Worm (Caenorhabditis elegans) whole organism, L4 larva: Measurements from ENCODE around the gene K08E7.5.

Source experiments
- F37D6.2 ChIP-seq: sonication (generic microtip); optimal IDR thresholded peaks from 2 replicates; lab custom pipeline; 2016; ENCODE audit warnings: mild to moderate bottlenecking, missing genetic modification characterization, missing compliant biosample characterization
- F44E2.7 ChIP-seq: fragments of 200-800 bp; sonication (Bioruptor generic); IDR thresholded peaks from 2 replicates; pipeline ENCODE4 v2.1.2; 2022; ENCODE audit warnings: missing genetic modification characterization, missing compliant biosample characterization
- R02D3.7 ChIP-seq: fragments of 150-350 bp; sonication (generic microtip); optimal IDR thresholded peaks from 3 replicates; lab custom pipeline; 2014; ENCODE audit warnings: missing biosample characterization, missing genetic modification characterization
- aha-1 ChIP-seq: fragments of 150-350 bp; peaks from one replicate; lab custom pipeline; 2014; ENCODE audit warnings: missing biosample characterization, missing genetic modification characterization
- aly-2 ChIP-seq: sonication (generic microtip); optimal IDR thresholded peaks from 2 replicates; lab custom pipeline; 2018; ENCODE audit warnings: missing biosample characterization, missing genetic modification characterization
- ama-1 ChIP-seq: fragments of 150-350 bp; optimal IDR thresholded peaks from 2 replicates; lab custom pipeline; 2014; ENCODE audit warnings: inconsistent platforms, mixed read lengths
- arid-1 ChIP-seq: fragments of 200-800 bp; sonication (Bioruptor generic); conservative IDR thresholded peaks from 2 replicates; pipeline ENCODE4 v1.3.6; 2022; ENCODE audit warnings: missing genetic modification reagents, missing genetic modification characterization, missing compliant biosample characterization
- attf-4 ChIP-seq: sonication (generic microtip); optimal IDR thresholded peaks from 3 replicates; lab custom pipeline; 2017; ENCODE audit warnings: missing biosample characterization, missing genetic modification characterization
- ceh-32 ChIP-seq: sonication (generic microtip); optimal IDR thresholded peaks from 2 replicates; lab custom pipeline; 2016; ENCODE audit warnings: mild to moderate bottlenecking, missing genetic modification characterization, missing compliant biosample characterization; ENCODE audit not compliant: poor library complexity
- ceh-62 ChIP-seq: sonication (generic microtip); optimal IDR thresholded peaks from 2 replicates; lab custom pipeline; 2017; ENCODE audit warnings: missing biosample characterization, missing genetic modification characterization
- ces-1 ChIP-seq: fragments of 150-350 bp; sonication (generic microtip); optimal IDR thresholded peaks from 4 replicates; lab custom pipeline; 2014; ENCODE audit warnings: missing biosample characterization, missing genetic modification reagents, missing genetic modification characterization
- cey-2 ChIP-seq: sonication (generic microtip); optimal IDR thresholded peaks from 3 replicates; lab custom pipeline; 2017; ENCODE audit warnings: missing genetic modification characterization, mild to moderate bottlenecking, missing compliant biosample characterization, antibody characterized with exemption, borderline replicate concordance; ENCODE audit not compliant: insufficient read depth
- ctbp-1 ChIP-seq: fragments of 200-800 bp; sonication (Bioruptor generic); IDR thresholded peaks from 2 replicates; pipeline ENCODE4 v1.3.6; 2022; ENCODE audit warnings: missing genetic modification reagents, missing genetic modification characterization, missing compliant biosample characterization
- daf-16 ChIP-seq, 3 experiments: sonication (generic microtip); optimal IDR thresholded peaks; 2 replicates each; lab custom pipeline; 2016 to 2017; ENCODE audit warnings: missing genetic modification characterization in 3 of 3, missing genetic modification reagents in 3 of 3, mild to moderate bottlenecking in 2 of 3, missing compliant biosample characterization in 2 of 3, missing biosample characterization in 1 of 3, moderate library complexity in 1 of 3
- daf-19 ChIP-seq: fragments of 200-800 bp; sonication (Bioruptor generic); conservative IDR thresholded peaks from 2 replicates; pipeline ENCODE4 v1.3.6; 2022; ENCODE audit warnings: missing genetic modification characterization, missing compliant biosample characterization
- daf-8 ChIP-seq: fragments of 200-800 bp; sonication (Bioruptor generic); IDR thresholded peaks from 2 replicates; pipeline ENCODE4 v1.3.6; 2022; ENCODE audit warnings: missing genetic modification characterization, missing compliant biosample characterization
- fkh-10 ChIP-seq: fragments of 150-350 bp; optimal IDR thresholded peaks from 2 replicates; lab custom pipeline; 2014; ENCODE audit warnings: missing biosample characterization, missing genetic modification reagents, missing genetic modification characterization
- fos-1 ChIP-seq: fragments of 150-350 bp; optimal IDR thresholded peaks from 2 replicates; lab custom pipeline; 2014; ENCODE audit warnings: missing biosample characterization, missing genetic modification characterization
- gei-8 ChIP-seq: fragments of 200-800 bp; sonication (Bioruptor generic); optimal IDR thresholded peaks from 2 replicates; lab custom pipeline; 2018; ENCODE audit warnings: mild to moderate bottlenecking, missing genetic modification characterization, missing compliant biosample characterization
- hlh-30 ChIP-seq: sonication (generic microtip); optimal IDR thresholded peaks from 2 replicates; lab custom pipeline; 2017; ENCODE audit warnings: antibody characterized with exemption, mild to moderate bottlenecking, missing genetic modification characterization, missing compliant biosample characterization; ENCODE audit not compliant: insufficient read depth
- hmg-1.1 ChIP-seq: fragments of 200-800 bp; sonication (Bioruptor generic); IDR thresholded peaks from 2 replicates; pipeline ENCODE4 v1.3.6; 2022; ENCODE audit warnings: missing genetic modification reagents, missing genetic modification characterization, missing compliant biosample characterization
- jun-1 ChIP-seq: fragments of 150-350 bp; optimal IDR thresholded peaks from 2 replicates; lab custom pipeline; 2014; ENCODE audit warnings: missing biosample characterization, missing genetic modification reagents, missing genetic modification characterization
- lim-7 ChIP-seq: fragments of 200-800 bp; sonication (Bioruptor generic); IDR thresholded peaks from 2 replicates; pipeline ENCODE4 v1.3.6; 2022; ENCODE audit warnings: missing genetic modification characterization, missing compliant biosample characterization
- lin-29 ChIP-seq: fragments of 200-800 bp; sonication (Bioruptor generic); IDR thresholded peaks from 2 replicates; pipeline ENCODE4 v1.3.6; 2022; ENCODE audit warnings: missing genetic modification reagents, missing genetic modification characterization, missing compliant biosample characterization
- lin-38 ChIP-seq: fragments of 200-800 bp; sonication (Bioruptor generic); IDR thresholded peaks from 2 replicates; pipeline ENCODE4 v1.3.6; 2022; ENCODE audit warnings: missing genetic modification reagents, missing genetic modification characterization, missing compliant biosample characterization
- lir-3 ChIP-seq: sonication (generic microtip); optimal IDR thresholded peaks from 2 replicates; lab custom pipeline; 2016; ENCODE audit warnings: mild to moderate bottlenecking, missing genetic modification characterization, missing compliant biosample characterization
- madf-5 ChIP-seq, 2 experiments: fragments of 200-800 bp; sonication (Bioruptor generic); IDR thresholded peaks; 2 replicates each; pipeline ENCODE4 v1.3.6; 2022; ENCODE audit warnings: missing compliant biosample characterization in 2 of 2, missing genetic modification characterization in 2 of 2
- madf-9 ChIP-seq: fragments of 200-800 bp; sonication (Bioruptor generic); conservative IDR thresholded peaks from 2 replicates; pipeline ENCODE4 v1.3.6; 2022; ENCODE audit warnings: missing genetic modification reagents, missing genetic modification characterization, missing compliant biosample characterization
- mep-1 ChIP-seq: fragments of 150-350 bp; sonication (generic microtip); optimal IDR thresholded peaks from 3 replicates; lab custom pipeline; 2014; ENCODE audit warnings: missing biosample characterization, missing genetic modification characterization
- mxl-2 ChIP-seq: fragments of 200-800 bp; sonication (Bioruptor generic); conservative IDR thresholded peaks from 2 replicates; pipeline ENCODE4 v1.3.6; 2022; ENCODE audit warnings: missing genetic modification reagents, missing genetic modification characterization, missing compliant biosample characterization
- nhr-10 ChIP-seq: fragments of 150-350 bp; optimal IDR thresholded peaks from 2 replicates; lab custom pipeline; 2014; ENCODE audit warnings: missing biosample characterization, missing genetic modification characterization
- nhr-11 ChIP-seq: fragments of 150-350 bp; optimal IDR thresholded peaks from 2 replicates; lab custom pipeline; 2014; ENCODE audit warnings: missing biosample characterization, missing genetic modification characterization
- nhr-111 ChIP-seq: fragments of 200-800 bp; sonication (Bioruptor generic); optimal IDR thresholded peaks from 2 replicates; lab custom pipeline; 2018; ENCODE audit warnings: mild to moderate bottlenecking, missing genetic modification characterization, missing compliant biosample characterization
- nhr-237 ChIP-seq: sonication (generic microtip); optimal IDR thresholded peaks from 2 replicates; lab custom pipeline; 2017; ENCODE audit warnings: missing biosample characterization, missing genetic modification characterization
- nhr-28 ChIP-seq: fragments of 150-350 bp; optimal IDR thresholded peaks from 2 replicates; lab custom pipeline; 2014; ENCODE audit warnings: missing biosample characterization, missing genetic modification characterization
- nhr-42 ChIP-seq: fragments of 200-800 bp; sonication (Bioruptor generic); IDR thresholded peaks from 2 replicates; pipeline ENCODE4 v1.3.6; 2022; ENCODE audit warnings: missing genetic modification characterization, missing compliant biosample characterization
- nhr-48 ChIP-seq: sonication (generic microtip); optimal IDR thresholded peaks from 2 replicates; lab custom pipeline; 2016; ENCODE audit warnings: mild to moderate bottlenecking, missing genetic modification characterization, missing compliant biosample characterization
- nhr-6 ChIP-seq: fragments of 150-350 bp; optimal IDR thresholded peaks from 2 replicates; lab custom pipeline; 2014; ENCODE audit warnings: missing biosample characterization, missing genetic modification characterization
- nhr-76 ChIP-seq: fragments of 150-350 bp; optimal IDR thresholded peaks from 2 replicates; lab custom pipeline; 2014; ENCODE audit warnings: missing biosample characterization, missing genetic modification characterization
- rbr-2 ChIP-seq: sonication (generic microtip); optimal IDR thresholded peaks from 2 replicates; lab custom pipeline; 2016; ENCODE audit warnings: missing genotype, missing genetic modification characterization, missing compliant biosample characterization
- saeg-2 ChIP-seq: fragments of 200-800 bp; sonication (Bioruptor generic); IDR thresholded peaks from 2 replicates; pipeline ENCODE4 v1.3.6; 2022; ENCODE audit warnings: missing genetic modification reagents, missing genetic modification characterization, missing compliant biosample characterization
- set-16 ChIP-seq: fragments of 200-800 bp; sonication (Bioruptor generic); IDR thresholded peaks from 2 replicates; pipeline ENCODE4 v1.3.6; 2022; ENCODE audit warnings: missing genetic modification reagents, missing genetic modification characterization, missing compliant biosample characterization
- snpc-1.2 ChIP-seq: fragments of 200-800 bp; sonication (Bioruptor generic); IDR thresholded peaks from 2 replicates; pipeline ENCODE4 v1.3.6; 2022; ENCODE audit warnings: missing genetic modification reagents, missing genetic modification characterization, missing compliant biosample characterization
- tra-1 ChIP-seq: fragments of 200-800 bp; sonication (Bioruptor generic); IDR thresholded peaks from 2 replicates; pipeline ENCODE4 v1.3.6; 2022; ENCODE audit warnings: missing genetic modification reagents, missing genetic modification characterization, missing compliant biosample characterization
- unc-130 ChIP-seq: sonication (generic microtip); optimal IDR thresholded peaks from 2 replicates; lab custom pipeline; 2016; ENCODE audit warnings: missing genetic modification reagents, missing genetic modification characterization, missing compliant biosample characterization
- vab-7 ChIP-seq: fragments of 200-800 bp; sonication (Bioruptor generic); IDR thresholded peaks from 2 replicates; pipeline ENCODE4 v1.3.6; 2022; ENCODE audit warnings: missing genetic modification reagents, missing genetic modification characterization, missing compliant biosample characterization
- ztf-11 ChIP-seq: fragments of 150-350 bp; optimal IDR thresholded peaks from 2 replicates; lab custom pipeline; 2014; ENCODE audit warnings: missing biosample characterization, missing genetic modification characterization
- ztf-7 ChIP-seq: fragments of 150-350 bp; optimal IDR thresholded peaks from 2 replicates; lab custom pipeline; 2014; ENCODE audit warnings: missing biosample characterization, missing genetic modification characterization

The K08E7.5 gene

DNA sequence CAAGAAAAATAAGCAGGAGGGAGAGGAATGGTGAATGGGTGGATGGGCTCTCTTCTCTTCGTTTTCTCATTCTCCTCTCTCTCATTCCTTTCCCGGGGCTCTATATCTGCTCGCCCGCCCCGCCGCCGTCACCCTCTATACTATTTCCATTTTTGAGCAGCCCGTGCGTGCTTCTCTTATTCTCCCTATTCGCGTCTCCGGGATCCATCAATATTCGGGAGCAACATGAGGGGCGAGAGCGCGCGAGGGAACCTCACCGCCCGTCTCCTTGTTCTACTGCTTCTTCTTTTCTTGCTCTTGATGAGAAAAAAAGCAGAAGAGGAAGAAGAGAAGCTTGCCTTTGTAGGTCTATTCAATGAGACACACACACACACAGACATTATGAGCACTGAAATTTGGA lies 11.0 kb downstream of the K08E7.5 start (continued):
- TF ChIP-seq nhr-237 (tag; lab: Kevin White, UChicago) (no peak), daf-8 (GFP tag; lab: Robert Waterston, UW) (no peak), vab-7 (GFP tag; lab: Robert Waterston, UW) (0 out of 2 replicates have a peak, but pooled peaks have one; percentile 26), fos-1 (tag; lab: Kevin White, UChicago) (no peak), arid-1 (GFP tag; lab: Robert Waterston, UW) (no peak), madf-5 (GFP tag; IDR thresholded peaks at IDR 0.05; lab: Robert Waterston, UW) (no peak), rbr-2 (tag; lab: Kevin White, UChicago) (peak; percentile 67), F44E2.7 (GFP tag; lab: Robert Waterston, UW) (no peak), lin-38 (GFP tag; lab: Robert Waterston, UW) (no peak), gei-8 (GFP tag; lab: Kevin White, UChicago) (no peak), hlh-30 (tag; lab: Kevin White, UChicago) (peak; percentile 14), unc-130 (no peak), daf-16 (GFP tag; optimal IDR thresholded peaks at IDR 0.05; lab: Kevin White, UChicago) (no peak), daf-16 (tag; optimal IDR thresholded peaks at IDR 0.05; lab: Kevin White, UChicago) (no peak), nhr-76 (no peak), ztf-7 (tag; lab: Kevin White, UChicago) (no peak), lin-29 (GFP tag; lab: Robert Waterston, UW) (no peak), fkh-10 (GFP tag; lab: Kevin White, UChicago) (peak; percentile 34), ctbp-1 (GFP tag; lab: Robert Waterston, UW) (0 out of 2 replicates have a peak, but pooled peaks have one; percentile 42), tra-1 (no peak), R02D3.7 (tag; lab: Kevin White, UChicago) (no peak), ceh-32 (tag; lab: Kevin White, UChicago) (no peak), mep-1 (tag; lab: Kevin White, UChicago) (peak; percentile 71), cey-2 (tag; lab: Kevin White, UChicago) (no peak), F37D6.2 (tag; lab: Kevin White, UChicago) (peak; percentile 2), jun-1 (tag; lab: Kevin White, UChicago) (no peak), nhr-42 (GFP tag; lab: Robert Waterston, UW) (no peak), set-16 (GFP tag; lab: Robert Waterston, UW) (peak; percentile 54; the same call in 1 of the 2 replicates), aly-2 (tag; lab: Kevin White, UChicago) (no peak), nhr-10 (tag; lab: Kevin White, UChicago) (no peak)

DNA sequence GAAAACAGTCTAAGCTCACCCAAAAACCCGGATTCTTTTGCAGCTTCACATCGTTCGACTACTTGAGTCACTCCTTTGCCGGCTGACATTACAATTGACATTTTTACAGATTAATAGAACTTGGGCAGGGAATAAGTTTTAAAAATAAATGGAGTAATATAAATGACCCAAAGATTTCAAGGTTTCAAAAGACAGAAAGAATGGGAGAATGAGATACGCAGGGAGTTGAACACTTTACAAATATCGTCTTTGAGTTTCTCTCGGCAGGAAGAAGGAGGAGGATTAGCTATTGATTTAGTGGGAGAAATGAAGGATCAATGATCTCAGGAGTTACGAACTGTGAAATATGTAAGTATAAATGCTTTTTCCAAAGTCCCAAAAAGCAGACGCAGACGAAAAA lies 12.8 kb downstream of the K08E7.5 start, which contains the start of gene K08E7.8:
Gene K08E7.8 (minus strand): TSS at position 101 of the 400 bp plus-strand sequence.
- no peak for TF ChIP-seq nhr-6 (tag; lab: Kevin White, UChicago)
- TF ChIP-seq lir-3 = no peak
- TF ChIP-seq ztf-11 (tag; lab: Kevin White, UChicago) = no peak
- no peak for TF ChIP-seq nhr-76
- TF ChIP-seq lim-7 (GFP tag; lab: Robert Waterston, UW) = no peak
- no peak for TF ChIP-seq snpc-1.2 (GFP tag; lab: Robert Waterston, UW)
- no peak for TF ChIP-seq lin-29 (GFP tag; lab: Robert Waterston, UW)
- TF ChIP-seq daf-19 (GFP tag; lab: Robert Waterston, UW) = no peak

DNA sequence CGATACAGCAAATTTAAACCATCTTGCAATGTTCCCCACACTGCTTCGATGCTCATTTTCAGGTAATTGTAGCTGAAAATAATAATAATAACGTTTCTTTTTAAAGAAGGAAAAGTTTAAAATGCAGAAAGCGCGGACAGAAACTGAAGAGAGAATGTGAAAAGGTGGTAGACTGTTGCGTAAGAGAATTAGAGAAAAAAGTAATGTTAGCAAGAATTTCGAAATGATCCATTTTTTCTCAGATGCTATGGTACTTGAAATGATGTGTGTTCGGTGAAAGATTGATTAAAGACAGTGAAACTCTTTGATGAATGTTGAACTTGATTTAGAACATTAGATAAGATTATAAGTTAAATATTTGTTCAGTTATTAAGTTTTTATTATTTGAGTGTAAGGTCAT lies 17.2 kb downstream of the K08E7.5 start, which contains the start of gene cul-6:
Gene cul-6 (minus strand): TSS at position 79 of the 400 bp plus-strand sequence.
- no peak for TF ChIP-seq nhr-28 (tag; lab: Kevin White, UChicago)
- no peak for TF ChIP-seq ceh-62 (tag; lab: Kevin White, UChicago)
- no peak for TF ChIP-seq nhr-11 (tag; lab: Kevin White, UChicago)
- TF ChIP-seq ama-1 (lab: Kevin White, UChicago) = no peak
- TF ChIP-seq madf-9 (GFP tag; lab: Robert Waterston, UW) = no peak
- no peak for TF ChIP-seq saeg-2 (GFP tag; lab: Robert Waterston, UW)
- no peak for TF ChIP-seq ztf-7 (tag; lab: Kevin White, UChicago)
- TF ChIP-seq mxl-2 (GFP tag; lab: Robert Waterston, UW) = no peak
- no peak for TF ChIP-seq attf-4 (tag; lab: Kevin White, UChicago)
- no peak for TF ChIP-seq hmg-1.1
- TF ChIP-seq nhr-48 = no peak
- TF ChIP-seq tra-1 = no peak
- no peak for TF ChIP-seq nhr-237 (tag; lab: Kevin White, UChicago)
- TF ChIP-seq aha-1 (tag; lab: Kevin White, UChicago) = no peak
- no peak for TF ChIP-seq nhr-111 (GFP tag; lab: Kevin White, UChicago)
- no peak for TF ChIP-seq fkh-10 (GFP tag; lab: Kevin White, UChicago)
- TF ChIP-seq ces-1 (GFP tag; lab: Kevin White, UChicago) = no peak
- no peak for TF ChIP-seq daf-16 (GFP tag; optimal IDR thresholded peaks at IDR 0.05; lab: Kevin White, UChicago)
- TF ChIP-seq daf-16 (tag; optimal IDR thresholded peaks at IDR 0.05; lab: Kevin White, UChicago) = no peak
